Worm (Caenorhabditis elegans) whole organism, early embryonic: ENCODE measurements around the gene tiar-1.

Experiments used
- B0310.2 ChIP-seq: sonication (generic microtip); optimal IDR thresholded peaks from 2 replicates; lab custom pipeline; 2016; ENCODE audit warnings: mild to moderate bottlenecking, missing genetic modification characterization, missing compliant biosample characterization
- F13C5.2 ChIP-seq: sonication (generic microtip); optimal IDR thresholded peaks from 2 replicates; lab custom pipeline; 2017; ENCODE audit warnings: mild to moderate bottlenecking, missing genetic modification characterization, inconsistent platforms, missing compliant biosample characterization
- aly-1 ChIP-seq: sonication (generic microtip); optimal IDR thresholded peaks from 2 replicates; lab custom pipeline; 2016; ENCODE audit warnings: missing genetic modification characterization, missing compliant biosample characterization
- ama-1 ChIP-seq: fragments of 150-350 bp; optimal IDR thresholded peaks from 2 replicates; lab custom pipeline; 2014
- ceh-13 ChIP-seq: fragments of 200-800 bp; sonication (Bioruptor generic); optimal IDR thresholded peaks from 2 replicates; lab custom pipeline; 2018; ENCODE audit warnings: mild to moderate bottlenecking, missing genetic modification characterization, missing compliant biosample characterization
- ceh-36 ChIP-seq: sonication (generic microtip); optimal IDR thresholded peaks from 2 replicates; lab custom pipeline; 2016; ENCODE audit warnings: missing genetic modification characterization, inconsistent platforms, missing compliant biosample characterization
- ets-7 ChIP-seq: sonication (generic microtip); optimal IDR thresholded peaks from 2 replicates; lab custom pipeline; 2016; ENCODE audit warnings: missing genotype, missing genetic modification characterization, missing compliant biosample characterization
- flt-1 ChIP-seq: fragments of 200-800 bp; sonication (Bioruptor generic); IDR thresholded peaks from 2 replicates; pipeline ENCODE4 v1.3.6; 2022; ENCODE audit warnings: missing genetic modification characterization, missing compliant biosample characterization
- hmbx-1 ChIP-seq: sonication (generic microtip); optimal IDR thresholded peaks from 2 replicates; lab custom pipeline; 2016; ENCODE audit warnings: mild to moderate bottlenecking, missing genetic modification characterization, missing compliant biosample characterization
- hmg-4 ChIP-seq: fragments of 200-800 bp; sonication (Bioruptor generic); optimal IDR thresholded peaks from 2 replicates; lab custom pipeline; 2018; ENCODE audit warnings: mild to moderate bottlenecking, missing genetic modification characterization, missing compliant biosample characterization
- hnd-1 ChIP-seq: sonication (generic microtip); optimal IDR thresholded peaks from 2 replicates; lab custom pipeline; 2016; ENCODE audit warnings: missing genetic modification characterization, missing compliant biosample characterization
- pes-1 ChIP-seq: fragments of 200-800 bp; sonication (Bioruptor generic); IDR thresholded peaks from 2 replicates; pipeline ENCODE4 v1.3.6; 2022; ENCODE audit warnings: missing genetic modification reagents, missing genetic modification characterization, missing compliant biosample characterization
- scrt-1 ChIP-seq: fragments of 200-800 bp; sonication (Bioruptor generic); IDR thresholded peaks from 2 replicates; pipeline ENCODE4 v1.3.6; 2022; ENCODE audit warnings: missing genetic modification characterization, missing compliant biosample characterization
- sea-1 ChIP-seq: fragments of 200-800 bp; sonication (Bioruptor generic); conservative IDR thresholded peaks from 2 replicates; pipeline ENCODE4 v1.3.6; 2022; ENCODE audit warnings: missing genetic modification characterization, missing compliant biosample characterization
- tbx-11 ChIP-seq: fragments of 200-800 bp; sonication (Bioruptor generic); IDR thresholded peaks from 2 replicates; pipeline ENCODE4 v1.3.6; 2022; ENCODE audit warnings: missing genetic modification characterization, missing compliant biosample characterization
- tbx-37 ChIP-seq: fragments of 200-800 bp; sonication (Bioruptor generic); conservative IDR thresholded peaks from 2 replicates; pipeline ENCODE4 v1.3.6; 2022; ENCODE audit warnings: missing genetic modification reagents, missing genetic modification characterization, missing compliant biosample characterization
- tra-4 ChIP-seq: sonication (generic microtip); optimal IDR thresholded peaks from 2 replicates; lab custom pipeline; 2017; ENCODE audit warnings: missing genetic modification characterization, missing compliant biosample characterization

Gene tiar-1

DNA sequence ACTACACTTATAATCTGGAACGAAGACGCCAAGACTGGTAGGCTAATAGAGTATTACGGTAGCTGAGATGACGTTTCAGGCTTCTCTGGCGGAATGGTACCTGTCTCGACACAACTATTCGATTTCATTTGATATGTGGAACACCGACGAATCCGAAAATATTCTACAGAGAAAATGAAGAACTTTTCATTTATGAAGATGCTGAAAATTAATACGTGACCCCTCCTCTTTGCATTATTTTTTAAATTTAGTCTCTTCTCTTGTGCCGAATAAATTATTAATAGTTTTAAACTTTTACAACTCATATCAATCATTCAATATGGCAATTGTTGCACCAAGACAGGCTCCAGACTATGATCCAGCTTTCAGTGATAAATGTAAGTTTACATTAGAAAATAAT, 48.6 kb downstream of the tiar-1 start, which contains the start of gene C25H3.16:
Gene C25H3.16, plus strand, starts transcription at position 301 of the 400 bp plus-strand sequence.
- TF ChIP-seq aly-1 (tag; lab: Kevin White, UChicago) = no peak
- TF ChIP-seq sea-1 (GFP tag; lab: Robert Waterston, UW) = no peak
- no peak for TF ChIP-seq scrt-1 (GFP tag; lab: Robert Waterston, UW)

DNA sequence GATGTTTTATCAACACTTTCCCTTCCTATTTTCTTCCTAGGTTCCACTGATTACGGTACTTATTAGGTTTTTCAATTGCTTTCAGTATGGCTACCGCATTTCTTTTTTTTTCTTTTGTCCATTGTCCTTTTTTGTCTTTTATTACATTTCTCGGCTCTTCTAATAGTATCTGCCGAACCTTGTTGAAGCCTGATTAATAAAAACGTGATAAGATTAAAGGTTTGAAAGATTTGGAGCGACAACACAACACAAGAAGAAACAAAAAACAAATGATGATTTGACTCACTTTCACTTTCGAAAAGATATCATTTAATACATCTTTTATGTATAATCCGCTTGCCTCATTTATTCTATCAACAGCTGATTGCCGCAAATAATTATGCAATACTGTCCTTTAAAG, 49.6 kb downstream of the tiar-1 start, which contains the start of gene C25H3.15:
Gene C25H3.15, plus strand, starts transcription at position 301 of the 400 bp plus-strand sequence.
- no peak for TF ChIP-seq sea-1 (GFP tag; lab: Robert Waterston, UW)
- TF ChIP-seq hmbx-1 (tag; lab: Kevin White, UChicago) = no peak
- TF ChIP-seq tbx-37 (GFP tag; lab: Robert Waterston, UW) = no peak
- no peak for TF ChIP-seq scrt-1 (GFP tag; lab: Robert Waterston, UW)
- TF ChIP-seq B0310.2 (tag; lab: Kevin White, UChicago) = no peak

DNA sequence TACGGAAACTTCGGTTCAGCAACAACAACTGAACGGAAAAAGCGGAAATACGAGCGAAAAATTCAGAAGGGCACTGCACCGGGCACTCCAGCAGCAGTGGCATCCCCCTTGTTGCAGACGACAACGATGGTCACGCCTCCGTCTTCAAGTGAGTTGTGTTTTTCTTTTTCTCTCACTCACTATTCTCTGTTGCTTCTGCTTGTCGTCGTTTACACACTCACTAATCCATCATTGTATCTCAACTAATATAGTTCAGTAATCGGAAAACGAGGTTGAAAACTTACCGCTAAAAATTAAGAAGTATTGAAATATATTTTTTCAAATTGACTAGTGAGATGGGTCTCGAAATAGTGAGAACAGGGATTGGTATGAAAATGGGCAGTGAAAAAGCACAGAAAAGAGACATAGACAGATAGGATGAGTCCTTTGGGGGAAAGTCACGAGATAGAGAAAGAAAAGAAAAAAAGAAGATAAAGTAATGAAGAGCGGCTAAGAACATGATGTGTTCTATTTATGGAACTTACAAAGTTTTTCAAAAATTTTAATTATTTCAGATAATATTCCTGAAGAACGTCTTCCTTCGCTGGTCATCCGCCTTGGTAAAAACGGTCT, 51.3 kb downstream of the tiar-1 start:
- no peak for TF ChIP-seq ceh-13 (GFP tag; lab: Kevin White, UChicago)
- TF ChIP-seq pes-1 (GFP tag; lab: Robert Waterston, UW) = no peak
- TF ChIP-seq tbx-11 (GFP tag; lab: Robert Waterston, UW) = no peak
- no peak for TF ChIP-seq B0310.2 (tag; lab: Kevin White, UChicago)
- no peak for TF ChIP-seq ama-1 (lab: Kevin White, UChicago)
- TF ChIP-seq aly-1 (tag; lab: Kevin White, UChicago) = no peak
- no peak for TF ChIP-seq ets-7 (tag; lab: Kevin White, UChicago)
- TF ChIP-seq sea-1 (GFP tag; lab: Robert Waterston, UW) = no peak
- no peak for TF ChIP-seq hmbx-1 (tag; lab: Kevin White, UChicago)
- TF ChIP-seq tbx-37 (GFP tag; lab: Robert Waterston, UW) = no peak
- TF ChIP-seq scrt-1 (GFP tag; lab: Robert Waterston, UW) = no peak
- no peak for TF ChIP-seq ceh-36 (tag; lab: Kevin White, UChicago)
- TF ChIP-seq tra-4 (tag; lab: Kevin White, UChicago) = no peak
- TF ChIP-seq flt-1 (GFP tag; lab: Robert Waterston, UW) = no peak
- TF ChIP-seq hnd-1 (tag; lab: Kevin White, UChicago) = no peak
- no peak for TF ChIP-seq F13C5.2 (tag; lab: Kevin White, UChicago)
- TF ChIP-seq hmg-4 (GFP tag; lab: Kevin White, UChicago) = no peak
